Worm (Caenorhabditis elegans): ENCODE data around the gene srz-63.

The srz-63 gene

ce11 chrII:1266790-1267189, 11.7 kb upstream of the srz-63 start, which contains the start of gene oac-30:
oac-30 (minus strand) TSS chrII:1266890.
- no peak for TF ChIP-seq mcd-1 (GFP tag; IDR thresholded peaks at IDR 0.05)
- no peak for TF ChIP-seq sea-2 (GFP tag; IDR thresholded peaks at IDR 0.05)
- no peak for TF ChIP-seq C06A6.2 (GFP tag; conservative IDR thresholded peaks at IDR 0.05)
- TF ChIP-seq ztf-22 (GFP tag; optimal IDR thresholded peaks at IDR 0.05) = no peak
- TF ChIP-seq ceh-40 (GFP tag; IDR thresholded peaks at IDR 0.05) = no peak
- TF ChIP-seq ztf-26 (tag; optimal IDR thresholded peaks at IDR 0.05) = no peak
- no peak for TF ChIP-seq gei-17 (GFP tag; optimal IDR thresholded peaks at IDR 0.05)
- no peak for TF ChIP-seq mel-28 (tag; optimal IDR thresholded peaks at IDR 0.05; ENCODE audit: borderline replicate concordance)
- TF ChIP-seq F57A8.1 (GFP tag; optimal IDR thresholded peaks at IDR 0.05) = no peak
- no peak for TF ChIP-seq F55B11.4 (tag; optimal IDR thresholded peaks at IDR 0.05; ENCODE audit: borderline replicate concordance, insufficient read depth)
- TF ChIP-seq F33H1.4 (GFP tag; IDR thresholded peaks at IDR 0.05) = no peak
- no peak for TF ChIP-seq let-526 (GFP tag; IDR thresholded peaks at IDR 0.05)
- no peak for TF ChIP-seq B0019.2 (GFP tag; conservative IDR thresholded peaks at IDR 0.05)
- no peak for TF ChIP-seq nhr-120 (GFP tag; IDR thresholded peaks at IDR 0.05)

ce11 chrII:1271814-1272213, 6.6 kb upstream of the srz-63 start, which contains the start of gene srw-66:
srw-66 (minus strand) TSS chrII:1271914.
- TF ChIP-seq cebp-2 (GFP tag; IDR thresholded peaks at IDR 0.05) = no peak
- TF ChIP-seq madf-8 (GFP tag; conservative IDR thresholded peaks at IDR 0.05) = no peak
- TF ChIP-seq nhr-179 (tag; optimal IDR thresholded peaks at IDR 0.05) = no peak

- no peak for TF ChIP-seq snpc-1.3 (tag; optimal IDR thresholded peaks at IDR 0.05; ENCODE audit: insufficient read depth)
- TF ChIP-seq C17E4.6 (GFP tag; IDR thresholded peaks at IDR 0.05) = no peak
Observed at ce11 chrII:1275439-1275838, 3.0 kb upstream of the srz-63 start, which contains the start of gene Y57G7A.5. Y57G7A.5 (minus strand) TSS chrII:1275539.

- TF ChIP-seq sdz-38 (tag; optimal IDR thresholded peaks at IDR 0.05) = no peak
- no peak for TF ChIP-seq hmg-20 (GFP tag; IDR thresholded peaks at IDR 0.05)
- no peak for TF ChIP-seq him-1 (tag; optimal IDR thresholded peaks at IDR 0.05)
- no peak for TF ChIP-seq T26A5.8 (tag; optimal IDR thresholded peaks at IDR 0.05)
- TF ChIP-seq F39B2.1 (GFP tag; IDR thresholded peaks at IDR 0.05) = no peak
- TF ChIP-seq lin-40 (tag; optimal IDR thresholded peaks at IDR 0.05) = no peak
- TF ChIP-seq sea-2 (GFP tag; IDR thresholded peaks at IDR 0.05) = no peak
- TF ChIP-seq C06A6.2 (GFP tag; conservative IDR thresholded peaks at IDR 0.05) = no peak
- TF ChIP-seq dpff-1 (tag; optimal IDR thresholded peaks at IDR 0.05) = no peak
Observed at ce11 chrII:1276778-1277177, 1.7 kb upstream of the srz-63 start, which contains the start of gene Y57G7A.11. Y57G7A.11 (minus strand) TSS chrII:1276878.

ce11 chrII:1284985-1285384, 6.5 kb downstream of the srz-63 start:
- TF ChIP-seq F52B5.7 (tag; optimal IDR thresholded peaks at IDR 0.05) (no peak), mcd-1 (GFP tag; IDR thresholded peaks at IDR 0.05) (peak; percentile 54), snpc-4 (GFP tag; optimal IDR thresholded peaks at IDR 0.05) (peak; percentile 9), snpc-4 (tag; optimal IDR thresholded peaks at IDR 0.05) (no peak), tbx-9 (tag; optimal IDR thresholded peaks at IDR 0.05; ENCODE audit: borderline replicate concordance) (no peak), rpc-1 (optimal IDR thresholded peaks at IDR 0.05) (no peak), rpc-1 (tag; optimal IDR thresholded peaks at IDR 0.05) (peak; percentile 12), madf-3 (GFP tag; IDR thresholded peaks at IDR 0.05) (no peak), zfh-2 (GFP tag; conservative IDR thresholded peaks at IDR 0.05) (0 out of 2 replicates have a peak, but pooled peaks have one; percentile 31), snpc-1.1 (tag; optimal IDR thresholded peaks at IDR 0.05; ENCODE audit: insufficient read depth) (peak; percentile 77)
